Worm (Caenorhabditis elegans) whole organism, early embryonic: ENCODE data around the gene T21D9.2.

Source experiments
- B0310.2 ChIP-seq: sonication (generic microtip); optimal IDR thresholded peaks from 2 replicates; lab custom pipeline; 2016; ENCODE audit warnings: mild to moderate bottlenecking, missing genetic modification characterization, missing compliant biosample characterization
- aly-1 ChIP-seq: sonication (generic microtip); optimal IDR thresholded peaks from 2 replicates; lab custom pipeline; 2016; ENCODE audit warnings: missing genetic modification characterization, missing compliant biosample characterization
- ama-1 ChIP-seq: fragments of 150-350 bp; optimal IDR thresholded peaks from 2 replicates; lab custom pipeline; 2014
- ceh-36 ChIP-seq: sonication (generic microtip); optimal IDR thresholded peaks from 2 replicates; lab custom pipeline; 2016; ENCODE audit warnings: missing genetic modification characterization, inconsistent platforms, missing compliant biosample characterization
- ets-7 ChIP-seq: sonication (generic microtip); optimal IDR thresholded peaks from 2 replicates; lab custom pipeline; 2016; ENCODE audit warnings: missing genotype, missing genetic modification characterization, missing compliant biosample characterization
- flt-1 ChIP-seq: fragments of 200-800 bp; sonication (Bioruptor generic); IDR thresholded peaks from 2 replicates; pipeline ENCODE4 v1.3.6; 2022; ENCODE audit warnings: missing genetic modification characterization, missing compliant biosample characterization
- hmbx-1 ChIP-seq: sonication (generic microtip); optimal IDR thresholded peaks from 2 replicates; lab custom pipeline; 2016; ENCODE audit warnings: mild to moderate bottlenecking, missing genetic modification characterization, missing compliant biosample characterization
- hmg-4 ChIP-seq: fragments of 200-800 bp; sonication (Bioruptor generic); optimal IDR thresholded peaks from 2 replicates; lab custom pipeline; 2018; ENCODE audit warnings: mild to moderate bottlenecking, missing genetic modification characterization, missing compliant biosample characterization
- pes-1 ChIP-seq: fragments of 200-800 bp; sonication (Bioruptor generic); IDR thresholded peaks from 2 replicates; pipeline ENCODE4 v1.3.6; 2022; ENCODE audit warnings: missing genetic modification reagents, missing genetic modification characterization, missing compliant biosample characterization
- sea-1 ChIP-seq: fragments of 200-800 bp; sonication (Bioruptor generic); conservative IDR thresholded peaks from 2 replicates; pipeline ENCODE4 v1.3.6; 2022; ENCODE audit warnings: missing genetic modification characterization, missing compliant biosample characterization
- tbx-11 ChIP-seq: fragments of 200-800 bp; sonication (Bioruptor generic); IDR thresholded peaks from 2 replicates; pipeline ENCODE4 v1.3.6; 2022; ENCODE audit warnings: missing genetic modification characterization, missing compliant biosample characterization
- tbx-37 ChIP-seq: fragments of 200-800 bp; sonication (Bioruptor generic); conservative IDR thresholded peaks from 2 replicates; pipeline ENCODE4 v1.3.6; 2022; ENCODE audit warnings: missing genetic modification reagents, missing genetic modification characterization, missing compliant biosample characterization
- tra-4 ChIP-seq: sonication (generic microtip); optimal IDR thresholded peaks from 2 replicates; lab custom pipeline; 2017; ENCODE audit warnings: missing genetic modification characterization, missing compliant biosample characterization

ce11 chrX:2046124-2046722, 50.5 kb downstream of the T21D9.2 start, which contains the start of gene igcm-4:
- TF ChIP-seq ama-1 (no peak), ets-7 (tag; lab: Kevin White, UChicago) (no peak), flt-1 (GFP tag; lab: Robert Waterston, UW) (0 out of 2 replicates have a peak, but pooled peaks have one; percentile 19), B0310.2 (tag; lab: Kevin White, UChicago) (peak; percentile 4), aly-1 (tag; lab: Kevin White, UChicago) (no peak), ceh-36 (tag; lab: Kevin White, UChicago) (peak; percentile 62), hmbx-1 (tag; lab: Kevin White, UChicago) (no peak), tbx-11 (no peak), hmg-4 (GFP tag; lab: Kevin White, UChicago) (peak; percentile 66), sea-1 (no peak), tbx-37 (GFP tag; lab: Robert Waterston, UW) (no peak), tra-4 (tag; lab: Kevin White, UChicago) (no peak), pes-1 (0 out of 2 replicates have a peak, but pooled peaks have one; percentile 5)
